Worm (Caenorhabditis elegans) whole organism, L2 larva: ENCODE data around the gene nlp-11.

Source experiments
- C34F6.9 ChIP-seq: fragments of 150-350 bp; optimal IDR thresholded peaks from 2 replicates; lab custom pipeline; 2014; ENCODE audit warnings: missing biosample characterization, missing genetic modification characterization
- F13H6.1 ChIP-seq: sonication (generic microtip); optimal IDR thresholded peaks from 2 replicates; lab custom pipeline; 2016; ENCODE audit warnings: missing genetic modification characterization, missing compliant biosample characterization
- R02D3.7 ChIP-seq: fragments of 150-350 bp; optimal IDR thresholded peaks from 2 replicates; lab custom pipeline; 2014; ENCODE audit warnings: missing biosample characterization, missing genetic modification characterization
- Y55F3AM.14 ChIP-seq: fragments of 200-800 bp; sonication (Bioruptor generic); optimal IDR thresholded peaks from 2 replicates; lab custom pipeline; 2018; ENCODE audit warnings: mild to moderate bottlenecking, missing genetic modification characterization, missing compliant biosample characterization
- ZK546.5 ChIP-seq: sonication (generic microtip); optimal IDR thresholded peaks from 2 replicates; lab custom pipeline; 2017; ENCODE audit warnings: missing biosample characterization, missing genetic modification characterization
- alr-1 ChIP-seq: fragments of 150-350 bp; optimal IDR thresholded peaks from 2 replicates; lab custom pipeline; 2014; ENCODE audit warnings: missing biosample characterization, missing genetic modification characterization
- aly-2 ChIP-seq: fragments of 150-350 bp; optimal IDR thresholded peaks from 2 replicates; lab custom pipeline; 2014; ENCODE audit warnings: missing biosample characterization, missing genetic modification characterization
- ama-1 ChIP-seq: fragments of 150-350 bp; optimal IDR thresholded peaks from 2 replicates; lab custom pipeline; 2018; ENCODE audit warnings: inconsistent platforms
- blmp-1 ChIP-seq: sonication (generic microtip); optimal IDR thresholded peaks from 2 replicates; lab custom pipeline; 2017; ENCODE audit warnings: missing genetic modification characterization, mild to moderate bottlenecking, missing compliant biosample characterization, antibody characterized with exemption, moderate library complexity; ENCODE audit not compliant: insufficient read depth
- ceh-16 ChIP-seq: fragments of 150-350 bp; optimal IDR thresholded peaks from 2 replicates; lab custom pipeline; 2014; ENCODE audit warnings: missing biosample characterization, missing genetic modification characterization
- ceh-82 ChIP-seq: fragments of 150-350 bp; optimal IDR thresholded peaks from 2 replicates; lab custom pipeline; 2014; ENCODE audit warnings: missing biosample characterization, missing genetic modification characterization
- crh-2 ChIP-seq: sonication (generic microtip); optimal IDR thresholded peaks from 2 replicates; lab custom pipeline; 2017; ENCODE audit warnings: missing biosample characterization, missing genetic modification characterization
- dmd-4 ChIP-seq: sonication (generic microtip); optimal IDR thresholded peaks from 2 replicates; lab custom pipeline; 2017; ENCODE audit warnings: missing biosample characterization, missing genetic modification characterization
- egl-27 ChIP-seq: sonication (generic microtip); optimal IDR thresholded peaks from 3 replicates; lab custom pipeline; 2017; ENCODE audit warnings: missing biosample characterization, missing genetic modification reagents, missing genetic modification characterization
- elt-1 ChIP-seq: fragments of 150-350 bp; optimal IDR thresholded peaks from 2 replicates; lab custom pipeline; 2014; ENCODE audit warnings: missing biosample characterization, missing genetic modification characterization
- elt-3 ChIP-seq: sonication (generic microtip); optimal IDR thresholded peaks from 2 replicates; lab custom pipeline; 2017; ENCODE audit warnings: missing biosample characterization, missing genetic modification characterization
- fos-1 ChIP-seq: fragments of 150-350 bp; optimal IDR thresholded peaks from 2 replicates; lab custom pipeline; 2014; ENCODE audit warnings: missing biosample characterization, missing genetic modification characterization
- gmeb-1 ChIP-seq: fragments of 150-350 bp; optimal IDR thresholded peaks from 2 replicates; lab custom pipeline; 2014; ENCODE audit warnings: missing biosample characterization, missing genetic modification characterization
- lin-11 ChIP-seq: fragments of 150-350 bp; sonication (generic microtip); optimal IDR thresholded peaks from 2 replicates; lab custom pipeline; 2014; ENCODE audit warnings: missing biosample characterization, missing genetic modification characterization, inconsistent platforms, mixed read lengths
- lin-13 ChIP-seq: fragments of 150-350 bp; optimal IDR thresholded peaks from 2 replicates; lab custom pipeline; 2014; ENCODE audit warnings: missing biosample characterization, missing genetic modification reagents, missing genetic modification characterization
- lin-39 ChIP-seq: fragments of 150-350 bp; optimal IDR thresholded peaks from 2 replicates; lab custom pipeline; 2014; ENCODE audit warnings: missing biosample characterization, missing genetic modification reagents, missing genetic modification characterization
- lsy-2 ChIP-seq, 2 experiments: fragments of 150-350 bp in 1 of 2; sonication (generic microtip) in 1 of 2; optimal IDR thresholded peaks; 2 replicates each; lab custom pipeline; 2014 to 2017; ENCODE audit warnings: missing biosample characterization in 2 of 2, missing genetic modification characterization in 2 of 2
- mab-5 ChIP-seq: fragments of 150-350 bp; optimal IDR thresholded peaks from 2 replicates; lab custom pipeline; 2014; ENCODE audit warnings: missing biosample characterization, missing genetic modification characterization
- mbf-1 ChIP-seq: sonication (generic microtip); optimal IDR thresholded peaks from 2 replicates; lab custom pipeline; 2017; ENCODE audit warnings: missing biosample characterization, missing genetic modification characterization
- mdl-1 ChIP-seq, 2 experiments: fragments of 150-350 bp in 1 of 2; sonication (generic microtip) in 1 of 2; optimal IDR thresholded peaks; 2 replicates each; lab custom pipeline; 2017; ENCODE audit warnings: missing biosample characterization in 2 of 2, missing genetic modification characterization in 2 of 2
- nhr-10 ChIP-seq: sonication (generic microtip); optimal IDR thresholded peaks from 2 replicates; lab custom pipeline; 2017; ENCODE audit warnings: missing biosample characterization, missing genetic modification characterization
- nhr-11 ChIP-seq: fragments of 150-350 bp; optimal IDR thresholded peaks from 2 replicates; lab custom pipeline; 2014; ENCODE audit warnings: missing biosample characterization, missing genetic modification characterization
- nhr-12 ChIP-seq: fragments of 150-350 bp; optimal IDR thresholded peaks from 2 replicates; lab custom pipeline; 2014; ENCODE audit warnings: missing biosample characterization, missing genetic modification characterization
- nhr-129 ChIP-seq: fragments of 150-350 bp; optimal IDR thresholded peaks from 2 replicates; lab custom pipeline; 2014; ENCODE audit warnings: missing biosample characterization, missing genetic modification characterization
- nhr-21 ChIP-seq: fragments of 150-350 bp; optimal IDR thresholded peaks from 2 replicates; lab custom pipeline; 2014; ENCODE audit warnings: missing biosample characterization, missing genetic modification characterization
- nhr-23 ChIP-seq: fragments of 150-350 bp; optimal IDR thresholded peaks from 2 replicates; lab custom pipeline; 2014; ENCODE audit warnings: missing biosample characterization, missing genetic modification reagents, missing genetic modification characterization
- nhr-237 ChIP-seq: fragments of 150-350 bp; optimal IDR thresholded peaks from 2 replicates; lab custom pipeline; 2014; ENCODE audit warnings: missing biosample characterization, missing genetic modification characterization
- nhr-25 ChIP-seq: fragments of 150-350 bp; sonication (generic microtip); optimal IDR thresholded peaks from 3 replicates; lab custom pipeline; 2014; ENCODE audit warnings: missing biosample characterization, missing genetic modification characterization
- nhr-6 ChIP-seq: fragments of 150-350 bp; optimal IDR thresholded peaks from 2 replicates; lab custom pipeline; 2014; ENCODE audit warnings: missing biosample characterization, missing genetic modification characterization
- nhr-77 ChIP-seq: fragments of 150-350 bp; optimal IDR thresholded peaks from 2 replicates; lab custom pipeline; 2014; ENCODE audit warnings: missing biosample characterization, missing genetic modification characterization
- peb-1 ChIP-seq: fragments of 150-350 bp; optimal IDR thresholded peaks from 2 replicates; lab custom pipeline; 2014; ENCODE audit warnings: missing biosample characterization, missing genetic modification characterization
- sem-4 ChIP-seq: fragments of 150-350 bp; optimal IDR thresholded peaks from 2 replicates; lab custom pipeline; 2014; ENCODE audit warnings: missing biosample characterization, missing genetic modification reagents, missing genetic modification characterization
- skn-1 ChIP-seq: sonication (generic microtip); optimal IDR thresholded peaks from 2 replicates; lab custom pipeline; 2017; ENCODE audit warnings: missing biosample characterization, missing genetic modification characterization
- sma-3 ChIP-seq: sonication (generic microtip); optimal IDR thresholded peaks from 2 replicates; lab custom pipeline; 2016; ENCODE audit warnings: missing genetic modification reagents, missing genetic modification characterization, missing compliant biosample characterization
- sma-9 ChIP-seq, 2 experiments: fragments of 150-350 bp in 1 of 2; sonication (generic microtip) in 1 of 2; optimal IDR thresholded peaks; 2 replicates each; lab custom pipeline; 2014 to 2016; ENCODE audit warnings: missing genetic modification characterization in 2 of 2, mild to moderate bottlenecking in 1 of 2, missing biosample characterization in 1 of 2, missing compliant biosample characterization in 1 of 2, missing genetic modification reagents in 1 of 2, moderate library complexity in 1 of 2
- snpc-4 ChIP-seq: fragments of 150-350 bp; optimal IDR thresholded peaks from 2 replicates; lab custom pipeline; 2014; ENCODE audit warnings: missing biosample characterization, missing genetic modification characterization
- unc-39 ChIP-seq: fragments of 150-350 bp; optimal IDR thresholded peaks from 2 replicates; lab custom pipeline; 2014; ENCODE audit warnings: missing biosample characterization, missing genetic modification characterization
- unc-55 ChIP-seq: fragments of 150-350 bp; sonication (generic microtip); optimal IDR thresholded peaks from 3 replicates; lab custom pipeline; 2014; ENCODE audit warnings: missing biosample characterization, missing genetic modification reagents, missing genetic modification characterization
- unc-62 ChIP-seq: fragments of 150-350 bp; optimal IDR thresholded peaks from 2 replicates; lab custom pipeline; 2014; ENCODE audit warnings: missing biosample characterization, missing genetic modification reagents, missing genetic modification characterization
- zag-1 ChIP-seq: fragments of 150-350 bp; optimal IDR thresholded peaks from 2 replicates; lab custom pipeline; 2014; ENCODE audit warnings: missing biosample characterization, missing genetic modification characterization
- ztf-1 ChIP-seq: fragments of 200-800 bp; sonication (Bioruptor generic); conservative IDR thresholded peaks from 2 replicates; pipeline ENCODE4 v1.3.6; 2022; ENCODE audit warnings: missing genetic modification characterization, missing compliant biosample characterization
- ztf-11 ChIP-seq: sonication (generic microtip); optimal IDR thresholded peaks from 2 replicates; lab custom pipeline; 2017; ENCODE audit warnings: missing biosample characterization, missing genetic modification characterization
- ztf-4 ChIP-seq: fragments of 150-350 bp; optimal IDR thresholded peaks from 2 replicates; lab custom pipeline; 2014; ENCODE audit warnings: missing biosample characterization, missing genetic modification characterization

The nlp-11 gene

DNA sequence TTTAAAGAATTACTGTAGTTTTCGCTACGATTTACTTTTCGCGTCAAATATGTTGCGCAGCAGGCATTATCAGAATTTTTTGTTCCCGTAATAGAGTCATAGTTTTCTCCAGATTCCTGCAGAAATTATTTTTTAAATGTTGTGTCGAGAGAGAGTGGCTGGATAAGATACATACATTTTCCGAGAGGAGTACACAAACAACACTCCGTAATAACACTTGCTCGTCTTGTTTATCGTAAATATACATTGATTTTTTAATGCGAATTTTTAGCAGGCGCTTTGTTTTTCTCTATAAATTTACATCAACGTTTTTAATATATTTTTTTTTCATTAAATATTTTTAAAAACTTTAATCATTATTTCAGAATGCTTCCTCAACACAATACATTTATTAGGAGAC lies 22.8 kb downstream of the nlp-11 start, which contains the start of gene taf-8:
Gene taf-8, plus strand, starts transcription at position 360 of the 400 bp plus-strand sequence.
- TF ChIP-seq alr-1 (tag; lab: Kevin White, UChicago), result no peak
- no peak for TF ChIP-seq ama-1 (lab: Kevin White, UChicago)
- no peak for TF ChIP-seq zag-1 (tag; lab: Kevin White, UChicago)
- TF ChIP-seq ztf-11 (tag; lab: Kevin White, UChicago), result no peak
- TF ChIP-seq peb-1 (tag; lab: Kevin White, UChicago), result no peak
- no peak for TF ChIP-seq elt-1 (tag; lab: Kevin White, UChicago)
- peak; percentile 86 for TF ChIP-seq R02D3.7 (tag; lab: Kevin White, UChicago)
- TF ChIP-seq elt-3, result no peak
- no peak for TF ChIP-seq F13H6.1 (tag; lab: Kevin White, UChicago)
- TF ChIP-seq nhr-77 (tag; lab: Kevin White, UChicago), result no peak
- TF ChIP-seq skn-1 (tag; lab: Kevin White, UChicago), result no peak
- no peak for TF ChIP-seq mbf-1 (tag; lab: Kevin White, UChicago)
- TF ChIP-seq ztf-1, result no peak
- TF ChIP-seq mdl-1 (tag; optimal IDR thresholded peaks at IDR 0.05; lab: Kevin White, UChicago), result no peak
- peak; percentile 78 for TF ChIP-seq C34F6.9 (tag; lab: Kevin White, UChicago)
- no peak for TF ChIP-seq ZK546.5 (tag; lab: Kevin White, UChicago)
- TF ChIP-seq aly-2, result no peak
- TF ChIP-seq unc-62 (GFP tag; lab: Kevin White, UChicago), result no peak
- TF ChIP-seq nhr-129 (tag; lab: Kevin White, UChicago), result peak; percentile 22
- TF ChIP-seq ztf-4, result no peak
- no peak for TF ChIP-seq egl-27 (tag; lab: Kevin White, UChicago)
- TF ChIP-seq nhr-237, result no peak
- peak; percentile 83 for TF ChIP-seq unc-55 (GFP tag; lab: Kevin White, UChicago)
- TF ChIP-seq sem-4 (tag; lab: Kevin White, UChicago), result no peak
- TF ChIP-seq nhr-6 (tag; lab: Kevin White, UChicago), result no peak
- no peak for TF ChIP-seq nhr-23 (tag; lab: Kevin White, UChicago)
- TF ChIP-seq crh-2 (tag; lab: Kevin White, UChicago), result peak; percentile 67
- peak; percentile 32 for TF ChIP-seq sma-3 (GFP tag; lab: Kevin White, UChicago)
- TF ChIP-seq nhr-25 (tag; lab: Kevin White, UChicago), result no peak
- peak; percentile 5 to 85 for TF ChIP-seq lsy-2 (tag; optimal IDR thresholded peaks at IDR 0.05; lab: Kevin White, UChicago)
- no peak for TF ChIP-seq blmp-1 (tag; lab: Kevin White, UChicago)
- TF ChIP-seq fos-1, result no peak
- no peak for TF ChIP-seq lin-39 (tag; lab: Kevin White, UChicago)
- peak; percentile 63 for TF ChIP-seq gmeb-1 (tag; lab: Kevin White, UChicago)
- TF ChIP-seq lin-13 (GFP tag; lab: Kevin White, UChicago), result peak; percentile 38
- TF ChIP-seq ceh-82 (tag; lab: Kevin White, UChicago), result no peak
- no peak for TF ChIP-seq lin-11 (tag; lab: Kevin White, UChicago)
- TF ChIP-seq dmd-4, result no peak
- TF ChIP-seq nhr-21 (tag; lab: Kevin White, UChicago), result peak; percentile 26
- no peak for TF ChIP-seq Y55F3AM.14 (GFP tag; lab: Kevin White, UChicago)
- TF ChIP-seq nhr-12 (tag; lab: Kevin White, UChicago), result no peak
- TF ChIP-seq nhr-11 (tag; lab: Kevin White, UChicago), result no peak
- TF ChIP-seq snpc-4 (tag; lab: Kevin White, UChicago), result no peak
- peak; percentile 49 for TF ChIP-seq sma-9 (GFP tag; optimal IDR thresholded peaks at IDR 0.05; lab: Kevin White, UChicago)
- no peak for TF ChIP-seq sma-9 (tag; optimal IDR thresholded peaks at IDR 0.05; lab: Kevin White, UChicago)
- no peak for TF ChIP-seq nhr-10 (tag; lab: Kevin White, UChicago)
- no peak for TF ChIP-seq unc-39 (tag; lab: Kevin White, UChicago)
- TF ChIP-seq ceh-16 (tag; lab: Kevin White, UChicago), result no peak
- peak; percentile 7 for TF ChIP-seq mab-5 (tag; lab: Kevin White, UChicago)
